Worm (Caenorhabditis elegans): Measurements from ENCODE around the gene T17H7.7.

T17H7.7 gene

ce11 chrIII:793595-793994 is 35.7 kb upstream of the T17H7.7 start, which contains the start of gene snt-2 (continued):
- no peak for TF ChIP-seq skn-1 (tag; optimal IDR thresholded peaks at IDR 0.05)
- peak; percentile 25 for TF ChIP-seq pqm-1 (tag; optimal IDR thresholded peaks at IDR 0.05)
- no peak for TF ChIP-seq ztf-7 (tag; optimal IDR thresholded peaks at IDR 0.05)
- TF ChIP-seq spr-1 (tag; optimal IDR thresholded peaks at IDR 0.05), result peak; percentile 28
- TF ChIP-seq ceh-20 (GFP tag; IDR thresholded peaks at IDR 0.05), result 0 out of 2 replicates have a peak, but pooled peaks have one; percentile 22
- peak in 1 of 2 experiments; percentile 61 for TF ChIP-seq hif-1 (tag; optimal IDR thresholded peaks at IDR 0.05)
- TF ChIP-seq T26A8.4 (GFP tag; IDR thresholded peaks at IDR 0.05), result peak; percentile 58
- no peak for TF ChIP-seq egl-27 (tag; optimal IDR thresholded peaks at IDR 0.05)
- no peak for TF ChIP-seq madf-5 (GFP tag; IDR thresholded peaks at IDR 0.05)
- peak; percentile 36 for TF ChIP-seq dmd-6 (GFP tag; IDR thresholded peaks at IDR 0.05)
- no peak for TF ChIP-seq lin-39 (tag; optimal IDR thresholded peaks at IDR 0.05)
- TF ChIP-seq ceh-32 (tag; optimal IDR thresholded peaks at IDR 0.05; ENCODE audit: poor library complexity), result no peak
- TF ChIP-seq unc-62 (GFP tag; optimal IDR thresholded peaks at IDR 0.05 in 1 of 2), result no peak
- TF ChIP-seq unc-62 (tag; optimal IDR thresholded peaks at IDR 0.05), result no peak
- TF ChIP-seq ama-1 (optimal IDR thresholded peaks at IDR 0.05), result no peak
- TF ChIP-seq Y5F2A.4 (GFP tag; optimal IDR thresholded peaks at IDR 0.05), result no peak
- no peak for TF ChIP-seq mxl-2 (GFP tag; conservative IDR thresholded peaks at IDR 0.05)
- TF ChIP-seq R02D3.7 (tag; optimal IDR thresholded peaks at IDR 0.05), result no peak
- TF ChIP-seq fkh-10 (GFP tag; optimal IDR thresholded peaks at IDR 0.05), result peak; percentile 69
- TF ChIP-seq lin-38 (GFP tag; IDR thresholded peaks at IDR 0.05), result peak; percentile 78
- TF ChIP-seq lin-15B (tag; optimal IDR thresholded peaks at IDR 0.05), result peak; percentile 14

- TF ChIP-seq nhr-111 (GFP tag; optimal IDR thresholded peaks at IDR 0.05), result no peak
- no peak for TF ChIP-seq mep-1 (tag; optimal IDR thresholded peaks at IDR 0.05)
- no peak for TF ChIP-seq dmd-9 (GFP tag; IDR thresholded peaks at IDR 0.05)
- no peak for TF ChIP-seq ztf-11 (tag; optimal IDR thresholded peaks at IDR 0.05)
- TF ChIP-seq F37D6.2 (tag; optimal IDR thresholded peaks at IDR 0.05), result no peak
- TF ChIP-seq ZK337.2 (GFP tag; IDR thresholded peaks at IDR 0.05), result no peak
- no peak for TF ChIP-seq ceh-20 (GFP tag; IDR thresholded peaks at IDR 0.05)
- no peak for TF ChIP-seq pha-4 (GFP tag; IDR thresholded peaks at IDR 0.05)
- no peak for TF ChIP-seq pha-4 (tag; optimal IDR thresholded peaks at IDR 0.05)
- no peak for TF ChIP-seq ama-1 (optimal IDR thresholded peaks at IDR 0.05)
- no peak for TF ChIP-seq lsy-2 (tag; optimal IDR thresholded peaks at IDR 0.05)
- no peak for TF ChIP-seq R02D3.7 (tag; optimal IDR thresholded peaks at IDR 0.05)
- no peak for TF ChIP-seq T20F7.1 (GFP tag; optimal IDR thresholded peaks at IDR 0.05)
- TF ChIP-seq nhr-42 (GFP tag; IDR thresholded peaks at IDR 0.05), result no peak
- TF ChIP-seq mxl-3 (GFP tag; optimal IDR thresholded peaks at IDR 0.05), result no peak
- no peak for TF ChIP-seq F10B5.3 (tag; optimal IDR thresholded peaks at IDR 0.05)
These were observed 32.7 kb upstream of the T17H7.7 start for ce11 chrIII:790591-790990.

DNA sequence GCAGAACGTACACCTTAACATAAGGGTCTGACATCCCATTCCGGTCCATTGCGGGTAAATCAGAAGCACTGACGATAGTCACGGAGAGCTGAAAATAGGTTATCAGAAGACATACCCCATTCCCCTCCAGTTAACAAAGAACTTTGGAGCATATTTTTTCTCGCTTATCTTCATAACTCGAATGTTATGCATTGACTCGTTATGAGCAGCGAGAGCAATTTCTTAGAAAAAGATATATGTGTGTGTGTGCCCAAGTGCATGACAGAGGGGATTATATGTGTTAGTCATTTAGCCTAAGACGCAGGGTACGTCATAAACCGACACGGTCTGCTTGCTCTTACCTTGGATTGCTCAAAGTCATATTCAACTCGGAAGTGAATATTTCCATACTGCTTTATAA is 31.7 kb upstream of the T17H7.7 start:
- TF ChIP-seq cey-2 (tag; optimal IDR thresholded peaks at IDR 0.05; ENCODE audit: borderline replicate concordance, insufficient read depth), result no peak
- TF ChIP-seq ceh-32 (tag; optimal IDR thresholded peaks at IDR 0.05; ENCODE audit: poor library complexity), result no peak
- TF ChIP-seq aha-1 (tag), result peak; percentile 34

DNA sequence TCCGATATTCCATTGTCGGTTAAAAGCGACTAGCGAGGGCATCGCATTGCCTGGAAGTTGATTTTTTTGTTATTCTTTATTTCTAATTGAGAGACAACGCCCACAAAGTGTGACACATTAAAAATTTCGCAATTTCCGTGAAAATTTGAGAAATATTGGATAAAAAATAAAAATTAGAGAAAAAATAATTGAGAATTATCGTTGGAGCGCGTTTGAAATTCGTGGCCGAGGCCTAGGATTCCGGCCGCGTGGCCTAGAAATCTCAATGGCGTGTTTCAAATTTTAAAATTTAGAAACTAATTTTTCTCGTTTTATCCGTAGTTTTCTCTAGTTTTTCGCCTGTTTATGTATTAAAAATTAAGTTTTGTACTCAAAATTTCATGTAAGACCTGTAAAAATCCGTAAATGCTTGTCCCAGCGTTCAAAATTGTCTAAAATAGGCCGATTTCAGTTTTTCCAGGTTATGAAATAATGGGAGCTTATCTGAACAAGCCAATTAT is 25.4 kb upstream of the T17H7.7 start, which contains the start of the genes dagl-2 and ppm-1.G:
Gene dagl-2 (minus strand): TSS at position 52 of the 500 bp plus-strand sequence.
Gene ppm-1.G (plus strand): TSS at position 450 of the 500 bp plus-strand sequence.
- TF ChIP-seq Y5F2A.4 (GFP tag; optimal IDR thresholded peaks at IDR 0.05) (no peak), F44E2.7 (GFP tag; IDR thresholded peaks at IDR 0.05) (no peak), ceh-44 (GFP tag; IDR thresholded peaks at IDR 0.05) (no peak), egl-43 (GFP tag; IDR thresholded peaks at IDR 0.05) (no peak), dmd-8 (GFP tag; IDR thresholded peaks at IDR 0.05) (no peak), lin-15B (tag; optimal IDR thresholded peaks at IDR 0.05) (peak; percentile 36), ceh-28 (tag; optimal IDR thresholded peaks at IDR 0.05) (no peak), ZK546.5 (tag; optimal IDR thresholded peaks at IDR 0.05) (no peak), F37D6.2 (tag; optimal IDR thresholded peaks at IDR 0.05) (no peak), rbr-2 (tag; optimal IDR thresholded peaks at IDR 0.05) (peak; percentile 53), gei-8 (GFP tag; optimal IDR thresholded peaks at IDR 0.05) (no peak), zfp-3 (GFP tag; conservative IDR thresholded peaks at IDR 0.05) (no peak), fkh-10 (GFP tag; optimal IDR thresholded peaks at IDR 0.05) (peak; percentile 52), nhr-77 (tag; optimal IDR thresholded peaks at IDR 0.05) (peak; percentile 76), nhr-11 (tag; optimal IDR thresholded peaks at IDR 0.05) (peak; percentile 28), mep-1 (tag; optimal IDR thresholded peaks at IDR 0.05) (peak; percentile 69), duxl-1 (tag; optimal IDR thresholded peaks at IDR 0.05; ENCODE audit: poor library complexity) (no peak), egl-27 (tag; optimal IDR thresholded peaks at IDR 0.05) (no peak), nhr-111 (GFP tag; optimal IDR thresholded peaks at IDR 0.05) (no peak)

Data from whole organism, L4 larva.